Worm (Caenorhabditis elegans) whole organism, dauer: Measurements from ENCODE around the gene C08B6.6.

Experiments used
- unc-62 ChIP-seq: sonication (generic microtip); optimal IDR thresholded peaks from 2 replicates; lab custom pipeline; 2017; ENCODE audit warnings: missing biosample characterization, missing genetic modification reagents, missing genetic modification characterization

C08B6.6 gene

ce11 chrV:10123324-10123723, at the start of gene C08B6.6:
Gene C08B6.6 (plus strand): TSS chrV:10123624.
- no peak for TF ChIP-seq unc-62

DNA sequence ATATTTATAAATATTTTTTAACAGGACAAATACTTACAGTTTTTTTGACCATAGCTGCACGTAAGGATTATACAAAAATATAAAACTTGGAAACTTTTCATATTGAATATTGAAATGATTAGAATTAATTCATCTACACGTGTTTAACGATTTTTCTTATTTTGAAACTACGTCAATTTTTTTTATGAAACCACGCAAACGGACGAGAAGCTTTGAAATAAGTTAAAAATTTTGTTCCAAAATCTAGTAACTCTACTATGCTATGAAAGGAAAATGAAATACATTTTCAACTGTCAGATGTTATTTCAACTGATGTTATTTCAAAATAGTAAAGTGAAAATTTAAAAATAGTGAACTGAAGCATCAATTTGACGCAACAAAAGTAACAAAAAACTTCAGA, 49.6 kb upstream of the C08B6.6 start, which contains the start of gene F57A8.6:
F57A8.6 (minus strand) TSS at position 101 of the 400 bp plus-strand sequence.
- TF ChIP-seq unc-62: no peak

DNA sequence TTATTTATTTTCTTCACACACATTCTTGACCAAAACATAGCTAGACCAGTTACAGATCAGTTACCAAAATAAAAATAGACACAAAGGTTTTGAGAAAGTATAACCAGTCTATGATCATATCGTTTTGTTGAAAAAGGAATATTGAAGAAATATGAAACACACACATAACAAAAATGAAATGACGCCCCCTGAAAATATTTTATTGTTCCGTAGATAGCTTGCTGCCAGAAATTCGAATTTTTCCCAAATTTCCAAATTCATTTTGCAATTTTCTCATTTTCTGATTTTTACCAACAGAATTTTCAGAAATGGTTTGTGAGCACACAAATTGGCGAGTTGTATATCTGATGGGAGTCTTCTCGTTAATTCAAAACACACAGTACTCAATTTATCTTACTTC, 48.0 kb upstream of the C08B6.6 start, which contains the start of gene F57A8.7:
F57A8.7 (plus strand) TSS at position 301 of the 400 bp plus-strand sequence.
- no peak for TF ChIP-seq unc-62

DNA sequence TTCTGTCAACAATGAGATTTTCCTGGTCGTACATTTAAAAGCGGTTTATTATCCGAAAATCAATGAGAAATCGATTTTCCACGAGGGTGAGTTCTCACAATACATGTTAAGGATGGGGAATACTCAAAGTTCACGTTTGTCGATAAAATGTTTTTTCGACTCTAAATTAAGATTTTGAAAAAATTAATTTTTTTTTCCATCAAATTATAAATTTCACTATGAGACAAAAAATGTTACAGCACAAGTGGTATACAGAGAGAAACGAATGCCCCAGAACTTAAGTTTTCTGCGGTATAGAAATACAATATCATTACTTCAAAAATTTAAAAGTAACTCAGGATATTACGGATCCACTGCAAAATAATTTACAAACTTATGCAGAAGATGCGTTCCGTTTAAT, 45.2 kb upstream of the C08B6.6 start, which contains the start of gene R04B5.1:
R04B5.1 (minus strand) TSS at position 101 of the 400 bp plus-strand sequence.
- no peak for TF ChIP-seq unc-62

- no peak for TF ChIP-seq unc-62
Measured at ce11 chrV:10080905-10081304, 42.5 kb upstream of the C08B6.6 start.

- no peak for TF ChIP-seq unc-62
Measured at ce11 chrV:10081636-10082035, 41.8 kb upstream of the C08B6.6 start, which contains the start of gene nhr-205. Gene nhr-205 (minus strand): TSS chrV:10081776.

DNA sequence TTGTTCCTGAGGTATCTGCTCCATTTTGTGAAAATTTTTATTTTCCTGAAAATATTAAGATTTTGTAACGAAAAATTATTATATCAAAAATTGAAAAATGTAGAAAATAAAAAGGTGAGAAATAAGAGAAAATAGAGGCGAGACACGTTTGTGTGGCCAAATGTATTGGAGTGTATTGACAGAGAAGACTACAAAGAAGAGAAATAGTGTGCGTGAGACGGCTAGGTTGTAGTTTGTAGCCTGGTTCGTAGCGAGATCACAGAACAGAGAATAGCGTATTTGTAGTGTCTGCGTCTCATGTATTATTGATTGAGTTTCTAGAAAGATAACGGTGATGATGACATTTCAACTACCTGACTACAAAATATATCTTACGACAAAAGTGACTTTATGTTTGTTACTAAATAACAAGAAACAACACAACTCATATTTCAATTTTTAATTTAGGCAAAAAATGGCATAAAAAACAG, 39.4 kb upstream of the C08B6.6 start, which contains the start of gene nhr-12:
nhr-12 (minus strand) TSS at position 51 of the 470 bp plus-strand sequence.
- TF ChIP-seq unc-62: no peak

DNA sequence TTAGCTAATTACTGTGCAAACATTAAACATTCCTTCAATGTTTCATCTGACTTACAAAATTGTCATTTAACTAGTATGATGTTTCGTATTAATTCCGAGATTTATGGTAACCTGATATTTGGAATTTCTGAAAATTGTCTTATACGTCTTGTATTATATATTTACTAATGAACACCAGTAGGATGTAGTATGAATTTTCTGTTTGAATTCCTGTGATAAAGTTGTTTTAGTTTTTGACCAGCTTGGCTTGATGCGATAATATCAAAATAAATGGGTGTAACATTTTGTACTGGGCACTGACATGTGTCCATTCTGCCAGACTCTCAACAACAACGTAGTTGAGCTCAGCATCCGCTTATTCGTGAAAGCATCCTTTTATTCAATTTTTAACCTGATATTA, 38.6 kb upstream of the C08B6.6 start, which contains the start of gene R04B5.6:
R04B5.6 (plus strand) TSS at position 301 of the 400 bp plus-strand sequence.
- no peak for TF ChIP-seq unc-62

DNA sequence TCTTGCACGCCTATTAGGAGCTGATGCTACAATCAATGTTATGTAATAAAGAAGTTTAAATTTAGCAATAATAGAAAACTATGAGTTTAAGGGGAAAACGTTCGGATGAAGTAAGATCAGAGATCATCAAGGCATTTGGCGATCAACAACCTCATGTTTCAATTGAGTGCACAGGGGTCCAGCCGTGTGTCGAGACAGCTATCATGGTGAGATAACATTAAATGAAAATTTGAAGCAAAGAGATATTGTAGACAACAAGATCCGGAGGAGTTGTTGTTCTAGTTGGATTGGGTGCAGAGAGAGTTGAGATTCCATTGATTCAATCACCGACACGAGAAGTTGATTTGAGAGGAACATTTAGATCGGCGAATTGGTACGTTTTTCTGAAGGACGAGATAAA, 37.3 kb upstream of the C08B6.6 start:
- no peak for TF ChIP-seq unc-62

DNA sequence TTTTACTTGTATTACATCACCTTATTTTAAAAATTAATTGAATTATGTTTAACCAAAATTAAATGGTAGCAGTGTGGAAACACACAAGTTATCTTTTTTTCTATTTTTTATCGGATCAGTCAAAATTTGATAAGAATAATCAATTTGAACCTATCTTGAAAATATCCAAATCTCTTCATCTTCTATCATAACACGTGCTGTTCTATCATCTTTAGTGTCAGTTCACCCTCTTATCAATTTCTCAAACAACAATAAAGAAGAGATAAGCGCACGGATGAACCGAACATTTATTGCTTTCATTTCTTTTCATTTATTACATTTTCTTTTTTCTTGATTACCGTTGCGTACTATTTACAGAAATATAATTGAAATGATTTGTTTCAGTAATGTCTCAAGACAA, 36.3 kb upstream of the C08B6.6 start, which contains the start of gene R04B5.5:
R04B5.5 (plus strand) TSS at position 378 of the 400 bp plus-strand sequence.
- no peak for TF ChIP-seq unc-62

ce11 chrV:10090461-10090860, 33.0 kb upstream of the C08B6.6 start, which contains the start of gene R04B5.7:
Gene R04B5.7 (minus strand): TSS chrV:10090561.
- TF ChIP-seq unc-62: no peak

ce11 chrV:10091152-10091551, 32.3 kb upstream of the C08B6.6 start, which contains the start of gene R04B5.11:
Gene R04B5.11 (minus strand): TSS chrV:10091252.
- no peak for TF ChIP-seq unc-62

ce11 chrV:10094374-10094773, 29.1 kb upstream of the C08B6.6 start, which contains the start of gene srd-49:
Gene srd-49 (plus strand): TSS chrV:10094674.
- no peak for TF ChIP-seq unc-62

DNA sequence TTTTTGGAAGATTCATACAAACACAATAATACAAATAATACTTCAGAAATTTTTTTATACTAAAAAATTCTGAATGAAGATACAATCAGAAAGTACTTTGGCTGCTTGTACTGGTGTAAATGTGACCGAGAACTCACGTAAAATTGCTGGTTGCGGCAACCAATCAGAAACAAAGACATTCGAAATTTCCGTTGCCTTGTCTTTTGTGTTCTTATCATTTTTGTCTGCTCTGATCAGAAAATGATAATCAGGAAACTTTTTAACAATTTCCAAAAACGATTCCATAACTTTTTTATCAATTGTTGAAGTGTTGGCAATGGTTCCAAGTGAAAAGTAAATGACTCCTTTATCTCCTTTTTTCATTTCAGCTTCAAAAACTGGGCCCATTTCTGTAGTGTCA, 26.5 kb upstream of the C08B6.6 start:
- no peak for TF ChIP-seq unc-62

- no peak for TF ChIP-seq unc-62
Measured at ce11 chrV:10098429-10098828, 25.0 kb upstream of the C08B6.6 start, which contains the start of gene ugt-47. Gene ugt-47 (minus strand): TSS chrV:10098597.

DNA sequence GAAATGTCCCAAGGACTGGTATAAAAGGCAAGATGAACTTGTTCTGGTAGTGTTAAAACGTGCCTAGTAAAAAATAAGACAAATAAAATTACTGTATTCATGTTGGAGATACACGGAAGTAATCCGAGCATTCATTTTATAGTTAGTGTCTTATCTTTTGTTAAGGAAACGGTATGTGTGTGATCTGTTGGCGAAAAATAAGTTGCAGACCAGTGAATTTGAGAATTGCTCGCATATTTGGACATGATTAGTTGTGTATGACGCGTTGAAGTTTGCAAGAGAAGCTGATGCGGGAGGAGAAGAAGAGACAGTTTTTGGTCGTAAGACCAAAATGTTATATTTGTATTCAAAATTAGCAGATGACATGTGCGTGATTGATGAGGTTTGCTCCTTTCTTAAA, 21.5 kb upstream of the C08B6.6 start, which contains the start of gene C08B6.14:
C08B6.14 (minus strand) TSS at position 101 of the 400 bp plus-strand sequence.
- no peak for TF ChIP-seq unc-62

ce11 chrV:10103811-10104210, 19.6 kb upstream of the C08B6.6 start:
- no peak for TF ChIP-seq unc-62

DNA sequence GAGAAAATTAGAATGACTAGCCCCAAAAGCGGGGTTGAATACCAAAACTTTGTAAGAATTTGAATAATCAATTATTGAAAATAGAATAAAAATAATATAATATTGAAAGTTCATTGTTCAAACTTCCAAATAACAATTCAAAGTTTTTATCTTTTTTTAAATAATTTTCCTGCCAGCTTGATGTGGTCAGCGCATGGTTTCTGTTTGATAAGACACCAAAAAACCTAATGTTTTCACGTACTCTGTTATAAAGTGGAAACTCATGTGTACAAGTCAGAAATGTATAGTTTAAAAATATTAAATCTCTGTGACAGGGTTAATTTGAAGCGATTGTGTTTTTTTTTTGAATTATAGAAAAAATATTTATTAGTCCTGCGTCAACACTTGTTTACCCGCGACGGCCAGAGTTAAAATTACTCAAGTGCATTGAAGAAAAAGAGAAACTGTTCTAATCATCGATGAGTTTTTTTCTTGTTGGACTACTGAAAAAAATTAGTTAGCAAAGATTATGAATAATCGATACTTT, 18.6 kb upstream of the C08B6.6 start, which contains the start of gene ugt-17:
ugt-17 (minus strand) TSS at position 180 of the 526 bp plus-strand sequence.
- no peak for TF ChIP-seq unc-62
